Worm (Caenorhabditis elegans) whole organism, L4 larva: ENCODE measurements around the gene set-8.

ENCODE experiments used
- F10B5.3 ChIP-seq: sonication (generic microtip); optimal IDR thresholded peaks from 2 replicates; lab custom pipeline; 2016; ENCODE audit warnings: mild to moderate bottlenecking, missing genetic modification characterization, missing compliant biosample characterization
- F44E2.7 ChIP-seq: fragments of 200-800 bp; sonication (Bioruptor generic); IDR thresholded peaks from 2 replicates; pipeline ENCODE4 v2.1.2; 2022; ENCODE audit warnings: missing genetic modification characterization, missing compliant biosample characterization
- F49E8.2 ChIP-seq: sonication (generic microtip); optimal IDR thresholded peaks from 2 replicates; lab custom pipeline; 2016; ENCODE audit warnings: missing compliant biosample characterization, mild to moderate bottlenecking, missing genetic modification characterization, borderline replicate concordance
- T20F7.1 ChIP-seq: fragments of 200-800 bp; sonication (Bioruptor generic); optimal IDR thresholded peaks from 2 replicates; lab custom pipeline; 2018; ENCODE audit warnings: mild to moderate bottlenecking, missing genetic modification characterization, missing compliant biosample characterization
- T26A8.4 ChIP-seq: fragments of 200-800 bp; sonication (Bioruptor generic); IDR thresholded peaks from 2 replicates; pipeline ENCODE4 v1.3.6; 2022; ENCODE audit warnings: missing genetic modification characterization, missing compliant biosample characterization
- ZK337.2 ChIP-seq: fragments of 200-800 bp; sonication (Bioruptor generic); IDR thresholded peaks from 2 replicates; pipeline ENCODE4 v1.3.6; 2022; ENCODE audit warnings: missing genetic modification reagents, missing genetic modification characterization, missing compliant biosample characterization
- aly-2 ChIP-seq: sonication (generic microtip); optimal IDR thresholded peaks from 2 replicates; lab custom pipeline; 2018; ENCODE audit warnings: missing biosample characterization, missing genetic modification characterization
- arid-1 ChIP-seq: fragments of 200-800 bp; sonication (Bioruptor generic); conservative IDR thresholded peaks from 2 replicates; pipeline ENCODE4 v1.3.6; 2022; ENCODE audit warnings: missing genetic modification reagents, missing genetic modification characterization, missing compliant biosample characterization
- ceh-20 ChIP-seq: fragments of 200-800 bp; sonication (Bioruptor generic); IDR thresholded peaks from 2 replicates; pipeline ENCODE4 v1.3.6; 2022; ENCODE audit warnings: missing genetic modification reagents, missing genetic modification characterization, missing compliant biosample characterization
- ceh-28 ChIP-seq: fragments of 150-350 bp; optimal IDR thresholded peaks from 2 replicates; lab custom pipeline; 2014; ENCODE audit warnings: missing biosample characterization, missing genetic modification reagents, missing genetic modification characterization
- ceh-32 ChIP-seq: sonication (generic microtip); optimal IDR thresholded peaks from 2 replicates; lab custom pipeline; 2016; ENCODE audit warnings: mild to moderate bottlenecking, missing genetic modification characterization, missing compliant biosample characterization; ENCODE audit not compliant: poor library complexity
- ceh-44 ChIP-seq: fragments of 200-800 bp; sonication (Bioruptor generic); IDR thresholded peaks from 2 replicates; pipeline ENCODE4 v1.3.6; 2022; ENCODE audit warnings: missing genetic modification reagents, missing genetic modification characterization, missing compliant biosample characterization
- ctbp-1 ChIP-seq: fragments of 200-800 bp; sonication (Bioruptor generic); IDR thresholded peaks from 2 replicates; pipeline ENCODE4 v1.3.6; 2022; ENCODE audit warnings: missing genetic modification reagents, missing genetic modification characterization, missing compliant biosample characterization
- daf-19 ChIP-seq: fragments of 200-800 bp; sonication (Bioruptor generic); conservative IDR thresholded peaks from 2 replicates; pipeline ENCODE4 v1.3.6; 2022; ENCODE audit warnings: missing genetic modification characterization, missing compliant biosample characterization
- daf-8 ChIP-seq: fragments of 200-800 bp; sonication (Bioruptor generic); IDR thresholded peaks from 2 replicates; pipeline ENCODE4 v1.3.6; 2022; ENCODE audit warnings: missing genetic modification characterization, missing compliant biosample characterization
- dmd-6 ChIP-seq: fragments of 200-800 bp; sonication (Bioruptor generic); IDR thresholded peaks from 2 replicates; pipeline ENCODE4 v1.3.6; 2022; ENCODE audit warnings: missing genetic modification reagents, missing genetic modification characterization, missing compliant biosample characterization
- dmd-8 ChIP-seq: fragments of 200-800 bp; sonication (Bioruptor generic); IDR thresholded peaks from 2 replicates; pipeline ENCODE4 v1.3.6; 2022; ENCODE audit warnings: missing genetic modification characterization, missing compliant biosample characterization
- dmd-9 ChIP-seq: fragments of 200-800 bp; sonication (Bioruptor generic); IDR thresholded peaks from 2 replicates; pipeline ENCODE4 v1.3.6; 2022; ENCODE audit warnings: missing genetic modification reagents, missing genetic modification characterization, missing compliant biosample characterization
- dve-1 ChIP-seq: sonication (generic microtip); optimal IDR thresholded peaks from 2 replicates; lab custom pipeline; 2017; ENCODE audit warnings: antibody characterized with exemption, mild to moderate bottlenecking, missing genetic modification characterization, missing compliant biosample characterization; ENCODE audit not compliant: insufficient read depth
- egl-27 ChIP-seq: sonication (generic microtip); optimal IDR thresholded peaks from 3 replicates; lab custom pipeline; 2017; ENCODE audit warnings: missing biosample characterization, missing genetic modification reagents, missing genetic modification characterization
- fkh-10 ChIP-seq: fragments of 150-350 bp; optimal IDR thresholded peaks from 2 replicates; lab custom pipeline; 2014; ENCODE audit warnings: missing biosample characterization, missing genetic modification reagents, missing genetic modification characterization
- hlh-11 ChIP-seq: fragments of 200-800 bp; sonication (Bioruptor generic); optimal IDR thresholded peaks from 2 replicates; lab custom pipeline; 2018; ENCODE audit warnings: mild to moderate bottlenecking, missing genetic modification characterization, missing compliant biosample characterization
- jun-1 ChIP-seq: fragments of 150-350 bp; optimal IDR thresholded peaks from 2 replicates; lab custom pipeline; 2014; ENCODE audit warnings: missing biosample characterization, missing genetic modification reagents, missing genetic modification characterization
- lim-7 ChIP-seq: fragments of 200-800 bp; sonication (Bioruptor generic); IDR thresholded peaks from 2 replicates; pipeline ENCODE4 v1.3.6; 2022; ENCODE audit warnings: missing genetic modification characterization, missing compliant biosample characterization
- lin-1 ChIP-seq: fragments of 200-800 bp; sonication (Bioruptor generic); IDR thresholded peaks from 2 replicates; pipeline ENCODE4 v1.3.6; 2022; ENCODE audit warnings: missing genetic modification reagents, missing genetic modification characterization, missing compliant biosample characterization
- lin-29 ChIP-seq: fragments of 200-800 bp; sonication (Bioruptor generic); IDR thresholded peaks from 2 replicates; pipeline ENCODE4 v1.3.6; 2022; ENCODE audit warnings: missing genetic modification reagents, missing genetic modification characterization, missing compliant biosample characterization
- lin-38 ChIP-seq: fragments of 200-800 bp; sonication (Bioruptor generic); IDR thresholded peaks from 2 replicates; pipeline ENCODE4 v1.3.6; 2022; ENCODE audit warnings: missing genetic modification reagents, missing genetic modification characterization, missing compliant biosample characterization
- lin-39 ChIP-seq: fragments of 150-350 bp; optimal IDR thresholded peaks from 2 replicates; lab custom pipeline; 2014; ENCODE audit warnings: missing biosample characterization, missing genetic modification reagents, missing genetic modification characterization
- lsy-2 ChIP-seq, 2 experiments: fragments of 150-350 bp in 1 of 2; sonication (generic microtip) in 1 of 2; optimal IDR thresholded peaks; 2 replicates each; lab custom pipeline; 2014 to 2017; ENCODE audit warnings: missing biosample characterization in 2 of 2, missing genetic modification characterization in 2 of 2
- mdl-1 ChIP-seq, 2 experiments: fragments of 150-350 bp in 1 of 2; sonication (generic microtip) in 1 of 2; optimal IDR thresholded peaks; 2 replicates each; lab custom pipeline; 2014 to 2017; ENCODE audit warnings: missing biosample characterization in 2 of 2, missing genetic modification characterization in 2 of 2
- nhr-10 ChIP-seq: fragments of 150-350 bp; optimal IDR thresholded peaks from 2 replicates; lab custom pipeline; 2014; ENCODE audit warnings: missing biosample characterization, missing genetic modification characterization
- nhr-111 ChIP-seq: fragments of 200-800 bp; sonication (Bioruptor generic); optimal IDR thresholded peaks from 2 replicates; lab custom pipeline; 2018; ENCODE audit warnings: mild to moderate bottlenecking, missing genetic modification characterization, missing compliant biosample characterization
- nhr-28 ChIP-seq: fragments of 150-350 bp; optimal IDR thresholded peaks from 2 replicates; lab custom pipeline; 2014; ENCODE audit warnings: missing biosample characterization, missing genetic modification characterization
- nhr-41 ChIP-seq: fragments of 200-800 bp; sonication (Bioruptor generic); IDR thresholded peaks from 2 replicates; pipeline ENCODE4 v1.3.6; 2022; ENCODE audit warnings: missing genetic modification reagents, missing genetic modification characterization, missing compliant biosample characterization
- nhr-76 ChIP-seq: fragments of 150-350 bp; optimal IDR thresholded peaks from 2 replicates; lab custom pipeline; 2014; ENCODE audit warnings: missing biosample characterization, missing genetic modification characterization
- pqm-1 ChIP-seq: sonication (generic microtip); optimal IDR thresholded peaks from 2 replicates; lab custom pipeline; 2017; ENCODE audit warnings: missing biosample characterization, missing genetic modification characterization
- saeg-2 ChIP-seq: fragments of 200-800 bp; sonication (Bioruptor generic); IDR thresholded peaks from 2 replicates; pipeline ENCODE4 v1.3.6; 2022; ENCODE audit warnings: missing genetic modification reagents, missing genetic modification characterization, missing compliant biosample characterization
- sdz-12 ChIP-seq: fragments of 200-800 bp; sonication (Bioruptor generic); optimal IDR thresholded peaks from 2 replicates; lab custom pipeline; 2018; ENCODE audit warnings: mild to moderate bottlenecking, missing genetic modification characterization, missing compliant biosample characterization
- set-16 ChIP-seq: fragments of 200-800 bp; sonication (Bioruptor generic); IDR thresholded peaks from 2 replicates; pipeline ENCODE4 v1.3.6; 2022; ENCODE audit warnings: missing genetic modification reagents, missing genetic modification characterization, missing compliant biosample characterization
- snpc-4 ChIP-seq: fragments of 150-350 bp; optimal IDR thresholded peaks from 2 replicates; lab custom pipeline; 2014; ENCODE audit warnings: missing biosample characterization, missing genetic modification characterization
- spr-3 ChIP-seq: fragments of 200-800 bp; sonication (Bioruptor generic); optimal IDR thresholded peaks from 2 replicates; lab custom pipeline; 2018; ENCODE audit warnings: mild to moderate bottlenecking, missing genetic modification characterization, missing compliant biosample characterization
- unc-130 ChIP-seq: sonication (generic microtip); optimal IDR thresholded peaks from 2 replicates; lab custom pipeline; 2016; ENCODE audit warnings: missing genetic modification reagents, missing genetic modification characterization, missing compliant biosample characterization
- unc-39 ChIP-seq: sonication (generic microtip); optimal IDR thresholded peaks from 2 replicates; lab custom pipeline; 2017; ENCODE audit warnings: missing biosample characterization, missing genetic modification characterization
- unc-62 ChIP-seq, 3 experiments: fragments of 150-350 bp in 1 of 3; sonication (generic microtip); optimal IDR thresholded peaks in 2 of 3; peaks in 1 of 3; 1 replicate in 1 of 3; 2 replicates in 2 of 3; lab custom pipeline; 2014 to 2017; ENCODE audit warnings: missing biosample characterization in 3 of 3, missing genetic modification characterization in 3 of 3, missing genetic modification reagents in 3 of 3, missing genotype in 1 of 3
- zag-1 ChIP-seq: fragments of 150-350 bp; optimal IDR thresholded peaks from 2 replicates; lab custom pipeline; 2014; ENCODE audit warnings: missing biosample characterization, missing genetic modification characterization
- zfp-3 ChIP-seq: fragments of 200-800 bp; sonication (Bioruptor generic); conservative IDR thresholded peaks from 2 replicates; pipeline ENCODE4 v1.3.6; 2022; ENCODE audit warnings: missing genetic modification reagents, missing genetic modification characterization, missing compliant biosample characterization
- zip-11 ChIP-seq: fragments of 200-800 bp; sonication (Bioruptor generic); IDR thresholded peaks from 2 replicates; pipeline ENCODE4 v1.3.6; 2022; ENCODE audit warnings: missing genetic modification characterization, missing compliant biosample characterization
- ztf-7 ChIP-seq: fragments of 150-350 bp; optimal IDR thresholded peaks from 2 replicates; lab custom pipeline; 2014; ENCODE audit warnings: missing biosample characterization, missing genetic modification characterization

set-8 gene

ce11 chrX:13446418-13446817 is at the start of gene set-8:
Gene set-8 (plus strand): TSS chrX:13446718.
- no peak for TF ChIP-seq T20F7.1
- no peak for TF ChIP-seq nhr-28 (tag; lab: Kevin White, UChicago)
- no peak for TF ChIP-seq ceh-28
- no peak for TF ChIP-seq dve-1
- TF ChIP-seq saeg-2 (GFP tag; lab: Robert Waterston, UW) = no peak
- no peak for TF ChIP-seq F44E2.7 (GFP tag; lab: Robert Waterston, UW)
- TF ChIP-seq ZK337.2 = no peak
- no peak for TF ChIP-seq nhr-111
- no peak for TF ChIP-seq lin-38
- no peak for TF ChIP-seq nhr-10 (tag; lab: Kevin White, UChicago)
- no peak for TF ChIP-seq lsy-2 (tag; optimal IDR thresholded peaks at IDR 0.05; lab: Kevin White, UChicago)
- TF ChIP-seq egl-27 = no peak
- TF ChIP-seq unc-130 = no peak
- TF ChIP-seq sdz-12 (GFP tag; lab: Kevin White, UChicago) = no peak
- TF ChIP-seq snpc-4 (tag; lab: Kevin White, UChicago) = no peak
- no peak for TF ChIP-seq hlh-11
- TF ChIP-seq, all 104 proteins: peak for 0

DNA sequence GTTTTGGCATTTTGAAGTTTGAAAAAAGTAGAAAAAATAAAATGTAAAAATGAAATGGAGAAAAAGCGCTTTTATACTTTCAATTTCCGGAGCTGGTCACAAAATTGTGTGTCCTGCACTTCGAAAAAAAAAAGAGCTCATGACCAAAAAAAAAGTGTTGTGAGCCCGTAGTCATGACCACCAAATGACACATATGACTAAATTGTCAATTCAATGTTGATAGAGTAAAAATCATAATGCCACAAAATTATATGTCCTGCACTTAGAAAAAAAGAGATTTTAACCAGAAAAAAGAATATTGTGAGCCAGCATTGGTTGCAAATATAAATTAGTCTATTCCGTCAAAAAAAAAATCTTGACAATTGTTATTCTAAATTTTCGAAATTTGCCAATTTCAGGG is 47.3 kb upstream of the set-8 start, which contains the start of gene F02C12.2:
Gene F02C12.2, minus strand, starts transcription at position 101 of the 400 bp plus-strand sequence.
- TF ChIP-seq aly-2 (tag; lab: Kevin White, UChicago) = no peak
- no peak for TF ChIP-seq zag-1 (tag; lab: Kevin White, UChicago)
- peak in 1 of 2 experiments; percentile 3 for TF ChIP-seq unc-62 (GFP tag; optimal IDR thresholded peaks at IDR 0.05 in 1 of 2; lab: Kevin White, UChicago)
- no peak for TF ChIP-seq unc-62 (tag; optimal IDR thresholded peaks at IDR 0.05; lab: Kevin White, UChicago)

- TF ChIP-seq ztf-7 (peak; percentile 24), sdz-12 (GFP tag; lab: Kevin White, UChicago) (no peak), arid-1 (no peak), zip-11 (GFP tag; lab: Robert Waterston, UW) (no peak), dmd-6 (GFP tag; lab: Robert Waterston, UW) (peak; percentile 55; the same call in 1 of the 2 replicates), ceh-32 (tag; lab: Kevin White, UChicago) (no peak), dmd-8 (GFP tag; lab: Robert Waterston, UW) (no peak), egl-27 (no peak), spr-3 (GFP tag; lab: Kevin White, UChicago) (no peak), unc-62 (GFP tag; optimal IDR thresholded peaks at IDR 0.05 in 1 of 2; lab: Kevin White, UChicago) (no peak), unc-62 (tag; optimal IDR thresholded peaks at IDR 0.05; lab: Kevin White, UChicago) (no peak), nhr-111 (no peak), T20F7.1 (no peak), daf-19 (GFP tag; lab: Robert Waterston, UW) (no peak), T26A8.4 (GFP tag; lab: Robert Waterston, UW) (no peak), nhr-76 (tag; lab: Kevin White, UChicago) (no peak), fkh-10 (GFP tag; lab: Kevin White, UChicago) (no peak), F49E8.2 (tag; lab: Kevin White, UChicago) (no peak), ctbp-1 (GFP tag; lab: Robert Waterston, UW) (no peak), lim-7 (GFP tag; lab: Robert Waterston, UW) (no peak), lin-39 (tag; lab: Kevin White, UChicago) (no peak), dve-1 (peak; percentile 69), jun-1 (tag; lab: Kevin White, UChicago) (peak; percentile 8), mdl-1 (tag; optimal IDR thresholded peaks at IDR 0.05; lab: Kevin White, UChicago) (peak in 1 of 2 experiments; percentile 0), lin-1 (GFP tag; lab: Robert Waterston, UW) (no peak), hlh-11 (peak; percentile 52), daf-8 (GFP tag; lab: Robert Waterston, UW) (no peak), F10B5.3 (tag; lab: Kevin White, UChicago) (no peak), nhr-41 (GFP tag; lab: Robert Waterston, UW) (no peak), zfp-3 (no peak), dmd-9 (GFP tag; lab: Robert Waterston, UW) (no peak), ceh-20 (no peak), pqm-1 (tag; lab: Kevin White, UChicago) (no peak), unc-39 (tag; lab: Kevin White, UChicago) (no peak), ceh-44 (GFP tag; lab: Robert Waterston, UW) (no peak), lin-29 (GFP tag; lab: Robert Waterston, UW) (no peak), set-16 (GFP tag; lab: Robert Waterston, UW) (no peak)
Measured at ce11 chrX:13401311-13401710, 45.2 kb upstream of the set-8 start.
